Worm (Caenorhabditis elegans) whole organism, L1 larva: ENCODE data around the gene gtf-2H1.

Experiments
- C04F5.9 ChIP-seq: sonication (generic microtip); optimal IDR thresholded peaks from 2 replicates; lab custom pipeline; 2016; ENCODE audit warnings: missing genetic modification characterization, missing compliant biosample characterization
- C16A3.4 ChIP-seq: fragments of 150-350 bp; optimal IDR thresholded peaks from 2 replicates; lab custom pipeline; 2014; ENCODE audit warnings: missing biosample characterization, missing genetic modification characterization
- C34B4.2 ChIP-seq: sonication (generic microtip); optimal IDR thresholded peaks from 2 replicates; lab custom pipeline; 2017; ENCODE audit warnings: mild to moderate bottlenecking, missing genetic modification characterization, missing compliant biosample characterization
- F16B12.6 ChIP-seq: fragments of 150-350 bp; optimal IDR thresholded peaks from 2 replicates; lab custom pipeline; 2014; ENCODE audit warnings: missing biosample characterization, missing genetic modification characterization
- Y116A8C.19 ChIP-seq: sonication (generic microtip); optimal IDR thresholded peaks from 2 replicates; lab custom pipeline; 2016; ENCODE audit warnings: missing compliant biosample characterization, missing genetic modification characterization, borderline replicate concordance
- aha-1 ChIP-seq: fragments of 150-350 bp; optimal IDR thresholded peaks from 2 replicates; lab custom pipeline; 2014; ENCODE audit warnings: missing biosample characterization, missing genetic modification characterization
- aly-2 ChIP-seq: fragments of 150-350 bp; optimal IDR thresholded peaks from 2 replicates; lab custom pipeline; 2014; ENCODE audit warnings: missing biosample characterization, missing genetic modification characterization
- ama-1 ChIP-seq: fragments of 150-350 bp; optimal IDR thresholded peaks from 2 replicates; lab custom pipeline; 2014
- blmp-1 ChIP-seq: fragments of 150-350 bp; optimal IDR thresholded peaks from 2 replicates; lab custom pipeline; 2014; ENCODE audit warnings: missing biosample characterization, missing genetic modification characterization
- ceh-63 ChIP-seq: fragments of 200-800 bp; sonication (Bioruptor generic); optimal IDR thresholded peaks from 2 replicates; lab custom pipeline; 2018; ENCODE audit warnings: mild to moderate bottlenecking, missing genetic modification characterization, missing compliant biosample characterization
- ceh-82 ChIP-seq, 3 experiments: fragments of 150-350 bp in 1 of 3; sonication (generic microtip) in 2 of 3; optimal IDR thresholded peaks; 2 replicates each; lab custom pipeline; 2014 to 2017; ENCODE audit warnings: missing biosample characterization in 3 of 3, missing genetic modification characterization in 3 of 3
- ceh-90 ChIP-seq: sonication (generic microtip); optimal IDR thresholded peaks from 2 replicates; lab custom pipeline; 2016; ENCODE audit warnings: missing genetic modification characterization, missing compliant biosample characterization
- ces-1 ChIP-seq: fragments of 150-350 bp; optimal IDR thresholded peaks from 2 replicates; lab custom pipeline; 2014; ENCODE audit warnings: missing biosample characterization, missing genetic modification reagents, missing genetic modification characterization
- egl-13 ChIP-seq: sonication (generic microtip); optimal IDR thresholded peaks from 2 replicates; lab custom pipeline; 2016; ENCODE audit warnings: missing genotype, missing genetic modification reagents, missing genetic modification characterization, missing compliant biosample characterization
- egl-27 ChIP-seq, 2 experiments: fragments of 150-350 bp in 1 of 2; sonication (generic microtip); optimal IDR thresholded peaks; 3 replicates each; lab custom pipeline; 2017 to 2018; ENCODE audit warnings: missing biosample characterization in 2 of 2, missing genetic modification characterization in 2 of 2, missing genetic modification reagents in 2 of 2
- elt-2 ChIP-seq: sonication (generic microtip); optimal IDR thresholded peaks from 2 replicates; lab custom pipeline; 2016; ENCODE audit warnings: missing genetic modification characterization, mild to moderate bottlenecking, inconsistent platforms, missing compliant biosample characterization, missing genetic modification reagents
- elt-3 ChIP-seq, 6 experiments: fragments of 150-350 bp in 1 of 6; sonication (generic microtip); optimal IDR thresholded peaks; 2 replicates each; lab custom pipeline; 2017 to 2018; ENCODE audit warnings: missing biosample characterization in 6 of 6, missing genetic modification characterization in 6 of 6, inconsistent platforms in 1 of 6
- ets-5 ChIP-seq: fragments of 200-800 bp; sonication (Bioruptor generic); IDR thresholded peaks from 2 replicates; pipeline ENCODE4 v1.3.6; 2022; ENCODE audit warnings: missing genetic modification characterization, missing compliant biosample characterization
- fkh-10 ChIP-seq: sonication (generic microtip); optimal IDR thresholded peaks from 2 replicates; lab custom pipeline; 2017; ENCODE audit warnings: missing biosample characterization, missing genetic modification reagents, missing genetic modification characterization
- fkh-8 ChIP-seq: sonication (generic microtip); optimal IDR thresholded peaks from 2 replicates; lab custom pipeline; 2016; ENCODE audit warnings: mild to moderate bottlenecking, missing genetic modification characterization, missing compliant biosample characterization
- fos-1 ChIP-seq: fragments of 150-350 bp; optimal IDR thresholded peaks from 2 replicates; lab custom pipeline; 2014; ENCODE audit warnings: missing biosample characterization, missing genetic modification characterization
- grh-1 ChIP-seq: fragments of 200-800 bp; sonication (Bioruptor generic); IDR thresholded peaks from 2 replicates; pipeline ENCODE4 v1.3.6; 2022; ENCODE audit warnings: missing genetic modification reagents, missing genetic modification characterization, missing compliant biosample characterization
- irx-1 ChIP-seq: sonication (generic microtip); optimal IDR thresholded peaks from 2 replicates; lab custom pipeline; 2016; ENCODE audit warnings: missing genetic modification characterization, missing compliant biosample characterization
- isw-1 ChIP-seq: fragments of 200-800 bp; sonication (Bioruptor generic); IDR thresholded peaks from 2 replicates; pipeline ENCODE4 v1.3.6; 2022; ENCODE audit warnings: missing genetic modification characterization, missing compliant biosample characterization
- lin-14 ChIP-seq: fragments of 200-800 bp; sonication (Bioruptor generic); optimal IDR thresholded peaks from 2 replicates; lab custom pipeline; 2018; ENCODE audit warnings: mild to moderate bottlenecking, missing genetic modification characterization, moderate library complexity, missing compliant biosample characterization
- lin-15B ChIP-seq: fragments of 150-350 bp; sonication (generic microtip); optimal IDR thresholded peaks from 3 replicates; lab custom pipeline; 2014; ENCODE audit warnings: missing biosample characterization, missing genetic modification characterization
- lin-35 ChIP-seq, 2 experiments: fragments of 150-350 bp; optimal IDR thresholded peaks; 2 replicates each; lab custom pipeline; 2014; ENCODE audit warnings: missing biosample characterization in 2 of 2, missing genetic modification characterization in 2 of 2, missing genetic modification reagents in 2 of 2
- mab-9 ChIP-seq: fragments of 200-800 bp; sonication (Bioruptor generic); IDR thresholded peaks from 2 replicates; pipeline ENCODE4 v1.3.6; 2022; ENCODE audit warnings: missing genetic modification reagents, missing genetic modification characterization, missing compliant biosample characterization
- mef-2 ChIP-seq: fragments of 150-350 bp; optimal IDR thresholded peaks from 2 replicates; lab custom pipeline; 2014; ENCODE audit warnings: missing biosample characterization, missing genetic modification characterization
- mep-1 ChIP-seq: fragments of 150-350 bp; optimal IDR thresholded peaks from 2 replicates; lab custom pipeline; 2014; ENCODE audit warnings: missing biosample characterization, missing genetic modification characterization
- nhr-237 ChIP-seq: fragments of 150-350 bp; optimal IDR thresholded peaks from 2 replicates; lab custom pipeline; 2014; ENCODE audit warnings: missing biosample characterization, missing genetic modification characterization
- nhr-28 ChIP-seq: fragments of 150-350 bp; optimal IDR thresholded peaks from 2 replicates; lab custom pipeline; 2014; ENCODE audit warnings: missing biosample characterization, missing genetic modification characterization
- nhr-71 ChIP-seq: sonication (generic microtip); optimal IDR thresholded peaks from 2 replicates; lab custom pipeline; 2016; ENCODE audit warnings: mild to moderate bottlenecking, missing genetic modification characterization, moderate library complexity, missing compliant biosample characterization
- nhr-76 ChIP-seq: sonication (generic microtip); optimal IDR thresholded peaks from 2 replicates; lab custom pipeline; 2017; ENCODE audit warnings: missing biosample characterization, missing genetic modification characterization
- nhr-85 ChIP-seq: sonication (generic microtip); peaks from one replicate; lab custom pipeline; 2016; ENCODE audit warnings: missing genetic modification characterization, inconsistent platforms, missing compliant biosample characterization
- pag-3 ChIP-seq: sonication (generic microtip); optimal IDR thresholded peaks from 2 replicates; lab custom pipeline; 2017; ENCODE audit warnings: missing genetic modification characterization, mild to moderate bottlenecking, missing compliant biosample characterization, antibody characterized with exemption, borderline replicate concordance; ENCODE audit not compliant: insufficient read depth
- pax-3 ChIP-seq: fragments of 200-800 bp; sonication (Bioruptor generic); optimal IDR thresholded peaks from 2 replicates; lab custom pipeline; 2018; ENCODE audit warnings: mild to moderate bottlenecking, missing genetic modification characterization, moderate library complexity, missing compliant biosample characterization
- pqm-1 ChIP-seq: sonication (generic microtip); optimal IDR thresholded peaks from 3 replicates; lab custom pipeline; 2017; ENCODE audit warnings: missing biosample characterization, missing genetic modification characterization
- skn-1 ChIP-seq: fragments of 150-350 bp; optimal IDR thresholded peaks from 2 replicates; lab custom pipeline; 2014; ENCODE audit warnings: missing biosample characterization, missing genetic modification characterization
- snpc-4 ChIP-seq: fragments of 150-350 bp; optimal IDR thresholded peaks from 2 replicates; lab custom pipeline; 2014; ENCODE audit warnings: missing biosample characterization, missing genetic modification characterization
- sptf-1 ChIP-seq: fragments of 150-350 bp; optimal IDR thresholded peaks from 2 replicates; lab custom pipeline; 2014; ENCODE audit warnings: missing biosample characterization, missing genetic modification characterization
- sup-37 ChIP-seq: fragments of 200-800 bp; sonication (Bioruptor generic); optimal IDR thresholded peaks from 2 replicates; lab custom pipeline; 2018; ENCODE audit warnings: mild to moderate bottlenecking, missing genetic modification characterization, missing compliant biosample characterization
- tbx-2 ChIP-seq: sonication (generic microtip); optimal IDR thresholded peaks from 2 replicates; lab custom pipeline; 2016; ENCODE audit warnings: missing genetic modification characterization, missing compliant biosample characterization
- tlp-1 ChIP-seq: fragments of 150-350 bp; optimal IDR thresholded peaks from 2 replicates; lab custom pipeline; 2014; ENCODE audit warnings: missing biosample characterization, missing genetic modification characterization
- unc-130 ChIP-seq: fragments of 150-350 bp; optimal IDR thresholded peaks from 2 replicates; lab custom pipeline; 2017; ENCODE audit warnings: missing biosample characterization, missing genetic modification characterization, inconsistent platforms
- unc-30 ChIP-seq: sonication (generic microtip); optimal IDR thresholded peaks from 2 replicates; lab custom pipeline; 2017; ENCODE audit warnings: missing biosample characterization, missing genetic modification characterization
- unc-62 ChIP-seq: fragments of 150-350 bp; optimal IDR thresholded peaks from 2 replicates; lab custom pipeline; 2014; ENCODE audit warnings: missing biosample characterization, missing genetic modification reagents, missing genetic modification characterization
- unc-86 ChIP-seq: sonication (generic microtip); optimal IDR thresholded peaks from 2 replicates; lab custom pipeline; 2016; ENCODE audit warnings: missing genetic modification characterization, missing compliant biosample characterization
- unc-98 ChIP-seq: fragments of 200-800 bp; sonication (Bioruptor generic); IDR thresholded peaks from 2 replicates; pipeline ENCODE4 v1.3.6; 2022; ENCODE audit warnings: missing genetic modification characterization, missing compliant biosample characterization
- vab-15 ChIP-seq: sonication (generic microtip); optimal IDR thresholded peaks from 2 replicates; lab custom pipeline; 2017; ENCODE audit warnings: missing genotype, mild to moderate bottlenecking, missing genetic modification characterization, missing compliant biosample characterization
- zag-1 ChIP-seq: fragments of 150-350 bp; optimal IDR thresholded peaks from 2 replicates; lab custom pipeline; 2014; ENCODE audit warnings: missing biosample characterization, missing genetic modification characterization
- zip-4 ChIP-seq: fragments of 200-800 bp; sonication (Bioruptor generic); optimal IDR thresholded peaks from 2 replicates; lab custom pipeline; 2018; ENCODE audit warnings: mild to moderate bottlenecking, missing genetic modification characterization, moderate library complexity, missing compliant biosample characterization

gtf-2H1 gene

DNA sequence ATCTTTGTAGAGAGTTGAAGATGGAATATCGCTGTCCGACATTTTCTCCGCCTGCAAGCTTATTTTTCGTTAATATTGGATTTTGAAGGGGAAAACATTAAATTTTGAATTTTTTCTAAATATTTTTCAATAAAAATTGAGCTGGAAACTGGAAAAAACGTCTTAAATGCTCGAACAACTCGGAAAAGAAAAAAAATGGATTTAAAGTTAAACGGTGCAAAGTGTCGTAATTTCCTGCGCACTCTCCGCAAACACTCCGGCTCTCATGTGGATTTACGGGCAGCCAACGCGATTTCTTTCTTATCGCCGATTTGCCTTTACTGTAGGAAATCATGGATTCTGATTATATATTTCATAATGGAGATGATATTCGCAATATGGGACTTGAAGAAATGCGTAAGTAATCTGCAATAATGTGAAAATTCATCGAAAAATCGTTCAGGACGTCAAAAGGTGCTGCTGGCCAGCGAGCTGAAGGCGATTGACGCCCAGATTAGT is 8.7 kb upstream of the gtf-2H1 start, which contains the start of the genes fnta-1 and cogc-8 (continued):
- TF ChIP-seq blmp-1 (no peak), nhr-76 (tag; lab: Kevin White, UChicago) (no peak), egl-13 (tag; lab: Kevin White, UChicago) (no peak), mep-1 (tag; lab: Kevin White, UChicago) (peak; percentile 65), snpc-4 (tag; lab: Kevin White, UChicago) (no peak), nhr-71 (tag; lab: Kevin White, UChicago) (peak; percentile 61), mef-2 (tag; lab: Kevin White, UChicago) (no peak), nhr-28 (tag; lab: Kevin White, UChicago) (no peak), unc-98 (no peak), vab-15 (tag; lab: Kevin White, UChicago) (no peak), irx-1 (tag; lab: Kevin White, UChicago) (no peak), sup-37 (GFP tag; lab: Kevin White, UChicago) (no peak), sptf-1 (tag; lab: Kevin White, UChicago) (no peak), unc-62 (no peak), fkh-8 (peak; percentile 24), ceh-90 (no peak), unc-130 (tag; lab: Kevin White, UChicago) (no peak), zag-1 (no peak), aly-2 (tag; lab: Kevin White, UChicago) (no peak), ces-1 (GFP tag; lab: Kevin White, UChicago) (no peak), lin-15B (tag; lab: Kevin White, UChicago) (peak; percentile 25), lin-35 (GFP tag; optimal IDR thresholded peaks at IDR 0.05; lab: Kevin White, UChicago) (peak; percentile 64 to 70), pax-3 (tag; lab: Kevin White, UChicago) (no peak), pqm-1 (tag; lab: Kevin White, UChicago) (no peak), fos-1 (no peak), unc-30 (tag; lab: Kevin White, UChicago) (no peak), C16A3.4 (tag; lab: Kevin White, UChicago) (peak; percentile 1), C34B4.2 (tag; lab: Kevin White, UChicago) (no peak), Y116A8C.19 (tag; lab: Kevin White, UChicago) (no peak), C04F5.9 (peak; percentile 50), grh-1 (GFP tag; lab: Robert Waterston, UW) (no peak), ceh-82 (tag; optimal IDR thresholded peaks at IDR 0.05; lab: Kevin White, UChicago) (peak; percentile 31 to 52 (median 44)), isw-1 (GFP tag; lab: Robert Waterston, UW) (peak; percentile 8; the same call in 1 of the 2 replicates), elt-3 (tag; optimal IDR thresholded peaks at IDR 0.05; lab: Kevin White, UChicago) (no peak), ets-5 (GFP tag; lab: Robert Waterston, UW) (no peak), egl-27 (tag; optimal IDR thresholded peaks at IDR 0.05; lab: Kevin White, UChicago) (no peak), tbx-2 (tag; lab: Kevin White, UChicago) (peak; percentile 44), nhr-237 (tag; lab: Kevin White, UChicago) (no peak), nhr-85 (peak; percentile 61), fkh-10 (GFP tag; lab: Kevin White, UChicago) (no peak), zip-4 (GFP tag; lab: Kevin White, UChicago) (no peak), pag-3 (no peak), elt-2 (tag; lab: Kevin White, UChicago) (no peak), ceh-63 (GFP tag; lab: Kevin White, UChicago) (no peak), mab-9 (no peak), aha-1 (tag; lab: Kevin White, UChicago) (no peak), ama-1 (no peak), skn-1 (tag; lab: Kevin White, UChicago) (peak; percentile 10), tlp-1 (tag; lab: Kevin White, UChicago) (no peak), F16B12.6 (tag; lab: Kevin White, UChicago) (peak; percentile 95), lin-14 (no peak), unc-86 (tag; lab: Kevin White, UChicago) (peak; percentile 41)
